Fruit fly (Drosophila melanogaster) whole organism, pupa: ENCODE results near the gene Gr68a.

ENCODE experiments used
- CG10348 ChIP-seq: fragments of 200-800 bp; sonication (Bioruptor generic); IDR thresholded peaks from 2 replicates; pipeline ENCODE4 v1.3.6; 2022; ENCODE audit warnings: missing biosample characterization, missing genetic modification characterization
- CG12605 ChIP-seq: fragments of 200-800 bp; sonication (Bioruptor generic); IDR thresholded peaks from 2 replicates; pipeline ENCODE4 v1.3.6; 2022; ENCODE audit warnings: missing biosample characterization, missing genetic modification characterization
- CG15710 ChIP-seq: fragments of 200-800 bp; sonication (Bioruptor generic); optimal IDR thresholded peaks from 2 replicates; lab custom pipeline; 2018; ENCODE audit warnings: missing biosample characterization, mild to moderate bottlenecking, missing genetic modification characterization, moderate library complexity
- CG17806 ChIP-seq: fragments of 200-800 bp; sonication (Bioruptor generic); optimal IDR thresholded peaks from 2 replicates; lab custom pipeline; 2018; ENCODE audit warnings: missing biosample characterization, mild to moderate bottlenecking, missing genetic modification characterization, moderate library complexity
- CG32121 ChIP-seq: fragments of 200-800 bp; sonication (Bioruptor generic); IDR thresholded peaks from 2 replicates; pipeline ENCODE4 v1.3.6; 2022; ENCODE audit warnings: missing biosample characterization, missing genetic modification characterization
- CG34367 ChIP-seq: fragments of 200-800 bp; sonication (Bioruptor generic); optimal IDR thresholded peaks from 2 replicates; lab custom pipeline; 2018; ENCODE audit warnings: missing biosample characterization, mild to moderate bottlenecking, missing genetic modification characterization
- CG4496 ChIP-seq: fragments of 200-800 bp; sonication (Bioruptor generic); IDR thresholded peaks from 3 replicates; pipeline ENCODE4 v1.3.6; 2022; ENCODE audit warnings: missing biosample characterization, missing genetic modification characterization
- D1 ChIP-seq: fragments of 200-800 bp; sonication (Bioruptor generic); optimal IDR thresholded peaks from 2 replicates; lab custom pipeline; 2018; ENCODE audit warnings: missing biosample characterization, mild to moderate bottlenecking, missing genetic modification characterization, moderate library complexity
- EcR ChIP-seq: fragments of 200-800 bp; sonication (Bioruptor generic); optimal IDR thresholded peaks from 3 replicates; lab custom pipeline; 2019; ENCODE audit warnings: missing biosample characterization, missing genetic modification characterization, mild to moderate bottlenecking, moderate library complexity, missing genetic modification reagents
- Pif1B ChIP-seq: fragments of 200-800 bp; sonication (Bioruptor generic); optimal IDR thresholded peaks from 3 replicates; lab custom pipeline; 2016; ENCODE audit warnings: missing biosample characterization, missing genetic modification characterization

DNA sequence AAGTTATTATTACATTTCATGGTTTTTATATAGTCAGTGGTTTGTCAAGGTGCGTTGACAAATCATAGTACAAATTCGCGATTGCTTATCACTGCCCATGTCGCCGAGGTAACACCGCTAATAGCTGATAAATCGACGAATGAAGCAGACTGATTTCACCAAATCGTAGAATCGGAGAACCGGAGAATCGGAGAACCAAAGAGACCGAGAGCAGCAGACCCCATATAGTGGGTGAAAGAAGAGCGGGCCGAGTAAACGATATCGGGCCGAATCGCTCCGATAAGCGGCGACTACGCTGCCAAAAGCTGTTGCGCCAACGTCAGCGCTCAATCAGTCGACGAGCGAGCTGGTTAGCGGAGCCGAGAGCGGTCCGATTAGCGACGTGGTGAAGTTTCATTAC lies 25.6 kb downstream of the Gr68a start, which contains the start of gene CG14131:
- TF ChIP-seq CG32121 (no peak), CG15710 (tag; lab: Kevin White, UChicago) (no peak), D1 (tag; lab: Kevin White, UChicago) (no peak), CG4496 (GFP tag; lab: Robert Waterston, UW) (no peak), CG34367 (tag; lab: Kevin White, UChicago) (no peak), EcR (no peak), Pif1B (GFP tag; lab: Kevin White, UChicago) (no peak), CG17806 (tag; lab: Kevin White, UChicago) (no peak), CG12605 (GFP tag; lab: Robert Waterston, UW) (no peak), CG10348 (no peak)
